Fruit fly (Drosophila melanogaster) S2 (cell line): ENCODE results near the gene CG43232.

Source experiments
- CG8478 ChIP-seq: fragments of >200 bp; optimal IDR thresholded peaks from 2 replicates; lab custom pipeline; 2018
- CTCF ChIP-seq, 2 experiments: fragments of >200 bp; optimal IDR thresholded peaks; 2 replicates each; lab custom pipeline; 2018

DNA sequence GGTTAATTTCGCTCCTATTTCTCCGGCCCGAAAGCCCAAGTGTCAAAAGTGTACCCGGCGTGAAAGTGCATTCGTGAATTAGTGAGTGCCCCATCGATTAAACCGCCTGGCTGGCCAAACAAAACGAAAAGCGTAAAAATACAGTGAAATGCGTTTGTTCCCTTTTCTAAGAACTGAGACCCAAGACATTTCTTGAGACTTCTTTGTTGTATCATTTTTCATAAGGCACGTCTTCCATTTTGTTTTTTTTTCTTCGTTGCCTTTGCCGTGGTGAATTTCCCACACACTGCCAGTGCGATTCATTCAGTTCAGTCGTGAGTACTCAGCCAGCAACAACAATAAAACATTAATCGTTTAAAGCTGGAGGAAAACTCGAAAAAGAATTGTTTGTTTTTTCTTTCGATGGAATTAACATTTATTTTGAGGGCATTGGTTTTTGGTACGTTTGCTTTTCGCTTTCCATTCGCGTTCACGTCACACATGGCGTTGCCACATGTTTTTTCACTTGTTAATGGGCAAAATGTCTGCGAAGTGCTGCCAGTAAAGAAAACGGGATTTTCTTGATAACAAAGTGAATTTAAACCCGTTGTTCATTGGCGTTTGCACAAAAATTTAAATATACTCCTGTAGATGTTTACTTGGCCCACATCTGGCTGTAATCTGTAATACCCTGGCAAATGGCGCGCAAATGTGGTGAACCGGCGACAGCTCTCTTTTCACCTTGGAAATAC lies 10.4 kb upstream of the CG43232 start:
- TF ChIP-seq CTCF (optimal IDR thresholded peaks at IDR 0.05; lab: Kevin White, UChicago): no peak
- no peak for TF ChIP-seq CG8478 (lab: Kevin White, UChicago)
